Fruit fly (Drosophila melanogaster) whole organism: Measurements from ENCODE around the gene CG14036.

Experiments
- Dll ChIP-seq: fragments of >200 bp; optimal IDR thresholded peaks from 2 replicates; lab custom pipeline; 2017
- pan ChIP-seq: fragments of >200 bp; optimal IDR thresholded peaks from 2 replicates; lab custom pipeline; 2017
- psq ChIP-seq: fragments of >200 bp; optimal IDR thresholded peaks from 2 replicates; lab custom pipeline; 2017
- usp ChIP-seq: fragments of >200 bp; optimal IDR thresholded peaks from 2 replicates; lab custom pipeline; 2017; ENCODE audit warnings: missing biosample characterization, missing genetic modification characterization, mixed read lengths

- TF ChIP-seq Dll (lab: Kevin White, UChicago) (no peak), psq (lab: Kevin White, UChicago) (no peak), pan (no peak), usp (GFP tag; lab: Kevin White, UChicago) (no peak)
These were observed 32.2 kb downstream of the CG14036 start for dm6 chr2L:5022602-5023001.
